Fruit fly (Drosophila melanogaster): ENCODE results near the gene Grp170.

Gene Grp170

DNA sequence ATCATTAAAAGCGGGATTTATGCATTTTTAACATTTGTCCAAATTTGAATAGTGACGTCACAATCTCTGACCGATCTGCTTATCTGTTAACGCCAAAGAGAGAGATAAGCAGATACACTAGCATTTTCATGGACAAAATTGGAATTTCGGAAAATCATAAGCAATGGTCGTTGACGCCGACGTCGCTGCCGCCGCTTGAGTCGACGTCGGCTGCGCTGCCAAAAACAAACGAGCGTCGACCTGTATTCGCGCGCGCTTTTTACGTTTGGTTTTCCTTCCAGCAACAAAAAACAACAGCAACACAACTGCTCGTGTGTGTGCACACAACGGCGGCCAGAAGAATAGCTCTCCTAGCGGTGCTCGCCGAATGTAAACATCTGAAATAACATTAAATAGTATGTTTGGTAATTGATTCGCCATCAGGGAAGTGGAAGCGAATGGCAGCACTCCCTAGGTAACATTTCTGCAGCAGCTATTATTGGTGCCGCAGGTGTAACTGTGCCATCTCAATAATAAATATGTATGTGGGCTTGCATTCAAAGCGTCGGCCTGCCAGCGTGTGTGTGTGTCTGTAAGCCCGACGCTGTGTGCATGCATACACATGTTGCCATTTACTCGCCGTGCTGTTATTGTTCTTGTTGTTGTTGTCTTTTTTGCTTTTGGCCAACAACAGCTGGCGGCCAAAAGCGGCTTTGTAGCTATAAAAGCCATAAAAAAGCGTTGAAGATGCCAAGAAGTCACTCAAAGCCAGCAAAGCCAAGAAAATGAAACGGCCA, 25.6 kb upstream of the Grp170 start (continued):
- TF ChIP-seq Gug (GFP tag; IDR thresholded peaks at IDR 0.05): peak; percentile 98
- TF ChIP-seq zen (tag; optimal IDR thresholded peaks at IDR 0.05): peak; percentile 82
- TF ChIP-seq CG5180 (GFP tag; optimal IDR thresholded peaks at IDR 0.05): peak; percentile 87
- peak; percentile 92 for TF ChIP-seq Atf3 (GFP tag; optimal IDR thresholded peaks at IDR 0.05)
- peak; percentile 95 for TF ChIP-seq Oaz (GFP tag; IDR thresholded peaks at IDR 0.05)
- peak; percentile 88 for TF ChIP-seq D19A (tag; optimal IDR thresholded peaks at IDR 0.05)
- peak; percentile 89 for TF ChIP-seq NC2β (GFP tag; optimal IDR thresholded peaks at IDR 0.05)
- TF ChIP-seq Ssrp (tag; optimal IDR thresholded peaks at IDR 0.05): peak; percentile 95
- TF ChIP-seq inv (GFP tag; IDR thresholded peaks at IDR 0.05; ENCODE audit: partially characterized antibody): no peak
- no peak for TF ChIP-seq Tbp (GFP tag; optimal IDR thresholded peaks at IDR 0.05)
- TF ChIP-seq jing (GFP tag; optimal IDR thresholded peaks at IDR 0.05): peak; percentile 95
- TF ChIP-seq HHEX (GFP tag; optimal IDR thresholded peaks at IDR 0.05): peak; percentile 95
- TF ChIP-seq Dip2 (GFP tag; IDR thresholded peaks at IDR 0.05): 0 out of 2 replicates have a peak, but pooled peaks have one; percentile 40
- TF ChIP-seq so (GFP tag; IDR thresholded peaks at IDR 0.05): peak; percentile 97
- TF ChIP-seq CG2116 (GFP tag; optimal IDR thresholded peaks at IDR 0.05): peak; percentile 72
- peak; percentile 83 for TF ChIP-seq Jarid2 (GFP tag; optimal IDR thresholded peaks at IDR 0.05)
- peak; percentile 88 for TF ChIP-seq CG1792 (GFP tag; optimal IDR thresholded peaks at IDR 0.05)
- peak; percentile 91 for TF ChIP-seq CG9609 (GFP tag; optimal IDR thresholded peaks at IDR 0.05)
- peak; percentile 92 for TF ChIP-seq CG11723 (GFP tag; optimal IDR thresholded peaks at IDR 0.05)
- no peak for TF ChIP-seq tna (GFP tag; IDR thresholded peaks at IDR 0.05; ENCODE audit: partially characterized antibody)
- TF ChIP-seq Scr (GFP tag; IDR thresholded peaks at IDR 0.05; ENCODE audit: partially characterized antibody): no peak
- TF ChIP-seq CG17802 (tag; optimal IDR thresholded peaks at IDR 0.05): peak; percentile 88
- peak; percentile 92 for TF ChIP-seq run (tag; optimal IDR thresholded peaks at IDR 0.05)
- no peak for TF ChIP-seq Trl (optimal IDR thresholded peaks at IDR 0.05)
- peak; percentile 76 for TF ChIP-seq Trl (GFP tag; optimal IDR thresholded peaks at IDR 0.05)
- TF ChIP-seq zf30C (GFP tag; optimal IDR thresholded peaks at IDR 0.05): no peak
- TF ChIP-seq pan (optimal IDR thresholded peaks at IDR 0.05): no peak
- TF ChIP-seq pan (GFP tag; optimal IDR thresholded peaks at IDR 0.05 in 1 of 2, IDR thresholded peaks at IDR 0.05 in 1 of 2): peak in 1 of 2 experiments; percentile 98
- peak; percentile 96 for TF ChIP-seq NfI (GFP tag; optimal IDR thresholded peaks at IDR 0.05)
- TF ChIP-seq Bgb (GFP tag; IDR thresholded peaks at IDR 0.05; ENCODE audit: partially characterized antibody): no peak
- TF ChIP-seq MESR4 (GFP tag; optimal IDR thresholded peaks at IDR 0.05): peak; percentile 53
- TF ChIP-seq CG34224 (GFP tag; IDR thresholded peaks at IDR 0.05; ENCODE audit: partially characterized antibody): no peak
- TF ChIP-seq peb (GFP tag; IDR thresholded peaks at IDR 0.05): peak; percentile 93
- TF ChIP-seq CG8478 (optimal IDR thresholded peaks at IDR 0.05): no peak
- peak; percentile 95 for TF ChIP-seq CG2889 (GFP tag; IDR thresholded peaks at IDR 0.05)
- TF ChIP-seq CG10979 (tag; optimal IDR thresholded peaks at IDR 0.05): peak; percentile 93
- no peak for TF ChIP-seq CG1832 (GFP tag; optimal IDR thresholded peaks at IDR 0.05)
- TF ChIP-seq ems (GFP tag; optimal IDR thresholded peaks at IDR 0.05): peak; percentile 96
- peak; percentile 83 for TF ChIP-seq CG10274 (GFP tag; optimal IDR thresholded peaks at IDR 0.05)
- TF ChIP-seq odd (GFP tag; optimal IDR thresholded peaks at IDR 0.05): peak; percentile 93
- TF ChIP-seq pros (GFP tag; optimal IDR thresholded peaks at IDR 0.05): peak; percentile 58
- TF ChIP-seq CG32772 (GFP tag; IDR thresholded peaks at IDR 0.05): peak; percentile 98
- peak; percentile 62 for TF ChIP-seq CTCF (GFP tag; optimal IDR thresholded peaks at IDR 0.05)
- peak; percentile 85 for TF ChIP-seq her (GFP tag; optimal IDR thresholded peaks at IDR 0.05)
- TF ChIP-seq Kr (GFP tag; optimal IDR thresholded peaks at IDR 0.05): no peak
- TF ChIP-seq Lpt (GFP tag; optimal IDR thresholded peaks at IDR 0.05): no peak
- peak; percentile 87 for TF ChIP-seq CG8765 (GFP tag; IDR thresholded peaks at IDR 0.05)
- TF ChIP-seq br (optimal IDR thresholded peaks at IDR 0.05): no peak
- TF ChIP-seq Sin3A (optimal IDR thresholded peaks at IDR 0.05): no peak
- peak; percentile 92 for TF ChIP-seq CG1233 (GFP tag; optimal IDR thresholded peaks at IDR 0.05)
- TF ChIP-seq pum (GFP tag; optimal IDR thresholded peaks at IDR 0.05): peak; percentile 93

Data from whole organism, embryonic.